Worm (Caenorhabditis elegans) whole organism, L4/young adult: Measurements from ENCODE around the gene C50A2.3.

Experiments
- W03F9.2 ChIP-seq: fragments of 150-350 bp; optimal IDR thresholded peaks from 2 replicates; lab custom pipeline; 2014; ENCODE audit warnings: missing biosample characterization, missing genetic modification characterization
- dao-5 ChIP-seq: sonication (generic microtip); optimal IDR thresholded peaks from 2 replicates; lab custom pipeline; 2016; ENCODE audit warnings: missing genotype, missing genetic modification characterization, moderate library complexity, missing compliant biosample characterization
- him-1 ChIP-seq: sonication (generic microtip); optimal IDR thresholded peaks from 2 replicates; lab custom pipeline; 2016; ENCODE audit warnings: missing genotype, missing genetic modification reagents, missing genetic modification characterization, missing compliant biosample characterization

DNA sequence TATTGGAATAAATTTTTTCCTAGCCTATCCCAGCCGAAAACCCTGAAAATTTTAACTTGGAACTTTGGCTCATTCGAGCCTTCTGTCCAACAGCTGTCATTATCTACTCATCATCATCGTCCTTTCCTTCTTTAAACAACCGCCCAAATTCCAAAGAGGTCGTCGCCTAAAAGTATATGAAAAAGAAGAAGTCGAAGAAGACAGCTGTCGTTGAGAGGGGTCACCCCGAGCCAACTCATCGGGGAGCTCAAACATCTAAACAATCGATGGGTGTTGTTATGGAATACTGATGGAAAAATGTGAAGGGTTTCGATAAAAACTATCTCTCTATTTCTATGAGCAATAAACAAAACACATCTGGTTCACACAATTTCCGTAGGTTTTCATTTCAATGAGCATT, 52.7 kb downstream of the C50A2.3 start:
- TF ChIP-seq him-1 (tag; lab: Kevin White, UChicago) (no peak), W03F9.2 (tag; lab: Kevin White, UChicago) (no peak), dao-5 (tag; lab: Kevin White, UChicago) (no peak)
